Worm (Caenorhabditis elegans): ENCODE data around the gene srh-128.

DNA sequence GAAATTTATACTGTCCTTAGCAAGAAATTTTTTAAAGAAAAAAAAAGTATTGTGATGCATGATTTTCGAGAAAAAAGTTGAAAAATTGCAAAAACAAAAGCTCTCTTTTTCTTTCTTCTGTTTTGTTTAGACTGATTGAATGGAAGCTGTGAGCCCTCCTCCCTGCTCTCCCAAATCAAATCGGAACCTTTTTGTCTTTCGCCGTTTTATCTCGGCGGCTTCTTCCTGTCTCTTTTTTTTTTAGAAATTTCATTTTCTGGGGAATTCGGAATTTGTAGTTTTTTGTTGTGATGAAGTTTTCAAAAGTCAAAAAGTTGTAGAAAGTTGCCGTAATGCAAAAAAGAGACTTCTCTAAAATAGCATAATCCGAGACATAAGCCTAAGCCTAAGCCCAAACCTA, 25.5 kb upstream of the srh-128 start:
- TF ChIP-seq hmbx-1 (tag; optimal IDR thresholded peaks at IDR 0.05) (no peak), ama-1 (optimal IDR thresholded peaks at IDR 0.05) (no peak), scrt-1 (GFP tag; IDR thresholded peaks at IDR 0.05) (no peak), flt-1 (GFP tag; IDR thresholded peaks at IDR 0.05) (no peak), pes-1 (GFP tag; IDR thresholded peaks at IDR 0.05) (no peak), ceh-36 (tag; optimal IDR thresholded peaks at IDR 0.05) (no peak), ceh-13 (GFP tag; optimal IDR thresholded peaks at IDR 0.05) (no peak), B0310.2 (tag; optimal IDR thresholded peaks at IDR 0.05) (no peak), ets-7 (tag; optimal IDR thresholded peaks at IDR 0.05) (no peak), tbx-11 (GFP tag; IDR thresholded peaks at IDR 0.05) (no peak), hnd-1 (tag; optimal IDR thresholded peaks at IDR 0.05) (no peak), tbx-37 (GFP tag; conservative IDR thresholded peaks at IDR 0.05) (no peak)
